Worm (Caenorhabditis elegans) whole organism, L2 larva: ENCODE data around the gene ugt-21.

Experiments
- ama-1 ChIP-seq: fragments of 150-350 bp; optimal IDR thresholded peaks from 2 replicates; lab custom pipeline; 2018; ENCODE audit warnings: inconsistent platforms
- elt-3 ChIP-seq: sonication (generic microtip); optimal IDR thresholded peaks from 2 replicates; lab custom pipeline; 2017; ENCODE audit warnings: missing biosample characterization, missing genetic modification characterization
- lsy-2 ChIP-seq, 2 experiments: fragments of 150-350 bp in 1 of 2; sonication (generic microtip) in 1 of 2; optimal IDR thresholded peaks; 2 replicates each; lab custom pipeline; 2014 to 2017; ENCODE audit warnings: missing biosample characterization in 2 of 2, missing genetic modification characterization in 2 of 2
- nhr-237 ChIP-seq: fragments of 150-350 bp; optimal IDR thresholded peaks from 2 replicates; lab custom pipeline; 2014; ENCODE audit warnings: missing biosample characterization, missing genetic modification characterization
- nhr-77 ChIP-seq: fragments of 150-350 bp; optimal IDR thresholded peaks from 2 replicates; lab custom pipeline; 2014; ENCODE audit warnings: missing biosample characterization, missing genetic modification characterization
- zag-1 ChIP-seq: fragments of 150-350 bp; optimal IDR thresholded peaks from 2 replicates; lab custom pipeline; 2014; ENCODE audit warnings: missing biosample characterization, missing genetic modification characterization

DNA sequence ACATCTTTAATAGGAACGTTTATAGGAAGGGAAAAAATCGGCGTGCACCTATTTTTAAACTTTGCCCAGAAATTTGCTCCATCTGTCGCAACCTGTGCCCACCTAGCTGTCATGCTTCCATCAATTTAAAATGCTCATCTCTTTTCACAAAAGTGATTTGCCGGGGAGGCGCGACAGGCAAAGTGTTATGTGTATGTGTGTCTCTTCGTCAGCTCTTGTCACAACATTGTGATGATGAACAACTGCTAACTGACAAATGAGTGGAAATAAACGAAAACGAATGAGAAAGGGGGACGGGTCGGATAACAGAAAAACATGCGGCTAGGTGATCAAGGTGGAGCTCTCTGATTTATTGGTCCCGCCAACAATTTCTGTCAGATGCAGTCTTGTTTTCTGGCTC lies 38.1 kb downstream of the ugt-21 start:
- TF ChIP-seq nhr-237 (tag; lab: Kevin White, UChicago) (no peak), lsy-2 (tag; optimal IDR thresholded peaks at IDR 0.05; lab: Kevin White, UChicago) (peak in 1 of 2 experiments; percentile 19), nhr-77 (tag; lab: Kevin White, UChicago) (no peak), elt-3 (tag; lab: Kevin White, UChicago) (no peak), ama-1 (lab: Kevin White, UChicago) (no peak), zag-1 (no peak)
